Worm (Caenorhabditis elegans): Measurements from ENCODE around the gene Y9C9A.5.

DNA sequence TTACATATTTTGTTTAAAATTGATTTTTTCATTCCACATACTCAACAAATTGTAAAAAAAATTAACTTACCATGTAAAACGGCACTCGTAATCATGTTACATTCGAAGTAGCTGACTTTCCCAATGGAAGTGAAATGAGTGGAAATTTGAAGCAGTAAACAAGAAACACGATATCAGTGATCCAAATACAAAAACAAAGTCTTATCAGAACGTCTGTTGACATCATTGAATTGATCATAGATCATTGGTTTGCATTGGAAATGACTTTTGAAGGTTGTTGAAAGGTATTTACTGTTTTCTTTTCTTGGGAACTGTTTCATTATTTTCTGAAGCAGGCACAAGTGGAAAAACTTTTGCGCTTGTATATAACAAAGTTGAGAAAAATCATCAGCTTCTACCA, 34.2 kb downstream of the Y9C9A.5 start, which contains the start of gene Y9C9A.16:
- TF ChIP-seq aha-1 (tag), result no peak
- no peak for TF ChIP-seq lsy-2 (tag; optimal IDR thresholded peaks at IDR 0.05)
- TF ChIP-seq pha-4 (GFP tag; IDR thresholded peaks at IDR 0.05), result no peak
- TF ChIP-seq pha-4 (tag; optimal IDR thresholded peaks at IDR 0.05), result no peak
